Worm (Caenorhabditis elegans) whole organism, early embryonic: ENCODE results near the gene clec-61.
A peak's percentile ranks its signal among the peaks of the same experiment; 100 is the strongest.

Experiments
- B0310.2 ChIP-seq: sonication (generic microtip); optimal IDR thresholded peaks from 2 replicates; lab custom pipeline; 2016; ENCODE audit warnings: mild to moderate bottlenecking, missing genetic modification characterization, missing compliant biosample characterization
- F13C5.2 ChIP-seq: sonication (generic microtip); optimal IDR thresholded peaks from 2 replicates; lab custom pipeline; 2017; ENCODE audit warnings: mild to moderate bottlenecking, missing genetic modification characterization, inconsistent platforms, missing compliant biosample characterization
- aly-1 ChIP-seq: sonication (generic microtip); optimal IDR thresholded peaks from 2 replicates; lab custom pipeline; 2016; ENCODE audit warnings: missing genetic modification characterization, missing compliant biosample characterization
- ama-1 ChIP-seq: fragments of 150-350 bp; optimal IDR thresholded peaks from 2 replicates; lab custom pipeline; 2014
- ceh-13 ChIP-seq: fragments of 200-800 bp; sonication (Bioruptor generic); optimal IDR thresholded peaks from 2 replicates; lab custom pipeline; 2018; ENCODE audit warnings: mild to moderate bottlenecking, missing genetic modification characterization, missing compliant biosample characterization
- ceh-36 ChIP-seq: sonication (generic microtip); optimal IDR thresholded peaks from 2 replicates; lab custom pipeline; 2016; ENCODE audit warnings: missing genetic modification characterization, inconsistent platforms, missing compliant biosample characterization
- ets-7 ChIP-seq: sonication (generic microtip); optimal IDR thresholded peaks from 2 replicates; lab custom pipeline; 2016; ENCODE audit warnings: missing genotype, missing genetic modification characterization, missing compliant biosample characterization
- flt-1 ChIP-seq: fragments of 200-800 bp; sonication (Bioruptor generic); IDR thresholded peaks from 2 replicates; pipeline ENCODE4 v1.3.6; 2022; ENCODE audit warnings: missing genetic modification characterization, missing compliant biosample characterization
- hmbx-1 ChIP-seq: sonication (generic microtip); optimal IDR thresholded peaks from 2 replicates; lab custom pipeline; 2016; ENCODE audit warnings: mild to moderate bottlenecking, missing genetic modification characterization, missing compliant biosample characterization
- hmg-4 ChIP-seq: fragments of 200-800 bp; sonication (Bioruptor generic); optimal IDR thresholded peaks from 2 replicates; lab custom pipeline; 2018; ENCODE audit warnings: mild to moderate bottlenecking, missing genetic modification characterization, missing compliant biosample characterization
- hnd-1 ChIP-seq: sonication (generic microtip); optimal IDR thresholded peaks from 2 replicates; lab custom pipeline; 2016; ENCODE audit warnings: missing genetic modification characterization, missing compliant biosample characterization
- pes-1 ChIP-seq: fragments of 200-800 bp; sonication (Bioruptor generic); IDR thresholded peaks from 2 replicates; pipeline ENCODE4 v1.3.6; 2022; ENCODE audit warnings: missing genetic modification reagents, missing genetic modification characterization, missing compliant biosample characterization
- scrt-1 ChIP-seq: fragments of 200-800 bp; sonication (Bioruptor generic); IDR thresholded peaks from 2 replicates; pipeline ENCODE4 v1.3.6; 2022; ENCODE audit warnings: missing genetic modification characterization, missing compliant biosample characterization
- sea-1 ChIP-seq: fragments of 200-800 bp; sonication (Bioruptor generic); conservative IDR thresholded peaks from 2 replicates; pipeline ENCODE4 v1.3.6; 2022; ENCODE audit warnings: missing genetic modification characterization, missing compliant biosample characterization
- tbx-11 ChIP-seq: fragments of 200-800 bp; sonication (Bioruptor generic); IDR thresholded peaks from 2 replicates; pipeline ENCODE4 v1.3.6; 2022; ENCODE audit warnings: missing genetic modification characterization, missing compliant biosample characterization
- tbx-37 ChIP-seq: fragments of 200-800 bp; sonication (Bioruptor generic); conservative IDR thresholded peaks from 2 replicates; pipeline ENCODE4 v1.3.6; 2022; ENCODE audit warnings: missing genetic modification reagents, missing genetic modification characterization, missing compliant biosample characterization
- tra-4 ChIP-seq: sonication (generic microtip); optimal IDR thresholded peaks from 2 replicates; lab custom pipeline; 2017; ENCODE audit warnings: missing genetic modification characterization, missing compliant biosample characterization

Gene clec-61

DNA sequence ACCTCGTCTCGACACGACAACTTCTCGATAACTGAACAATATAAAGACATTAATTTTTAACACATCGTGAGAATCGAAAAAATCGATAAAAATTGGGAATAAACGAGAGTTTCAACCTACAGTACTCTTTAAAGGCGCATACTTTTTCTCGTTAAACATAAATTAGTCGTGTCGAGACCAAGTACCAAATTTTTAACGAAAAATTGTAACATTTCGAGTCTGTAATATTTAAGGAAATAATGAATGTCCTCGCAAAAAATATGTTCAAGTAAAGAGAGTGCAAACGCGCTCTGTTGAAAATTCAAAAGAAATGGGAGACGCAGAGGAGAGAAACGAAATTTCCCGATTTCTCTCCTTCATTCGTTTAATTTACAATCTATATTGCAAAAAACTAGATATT, 40.0 kb downstream of the clec-61 start:
- TF ChIP-seq hmg-4 (GFP tag; lab: Kevin White, UChicago) (no peak), scrt-1 (GFP tag; lab: Robert Waterston, UW) (no peak), tra-4 (no peak), ceh-36 (no peak)

DNA sequence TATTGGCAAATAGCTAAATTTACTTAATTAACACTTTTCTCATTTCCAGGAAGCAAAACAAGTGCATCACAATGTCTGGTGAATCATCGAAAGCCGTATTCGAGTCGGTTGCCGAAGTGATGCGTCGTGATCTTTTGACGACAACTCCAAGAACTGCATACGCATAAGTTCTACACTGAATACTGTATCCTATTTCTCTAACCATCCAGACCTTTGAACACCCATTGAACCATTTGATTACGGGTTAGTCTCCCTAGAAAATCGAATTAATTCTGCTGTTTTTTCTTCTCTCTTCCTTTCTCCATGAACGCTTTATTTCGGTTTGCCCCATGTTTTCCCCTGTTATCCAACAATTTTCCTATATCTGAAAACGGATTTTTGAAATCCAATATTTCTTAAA, 40.6 kb downstream of the clec-61 start, which contains the start of gene lin-56:
lin-56 (plus strand) TSS at position 301 of the 400 bp plus-strand sequence.
- no peak for TF ChIP-seq ama-1 (lab: Kevin White, UChicago)
- no peak for TF ChIP-seq sea-1 (GFP tag; lab: Robert Waterston, UW)
- TF ChIP-seq tra-4, result no peak
- no peak for TF ChIP-seq tbx-37 (GFP tag; lab: Robert Waterston, UW)
- TF ChIP-seq hmg-4 (GFP tag; lab: Kevin White, UChicago), result no peak
- TF ChIP-seq tbx-11, result no peak
- no peak for TF ChIP-seq ceh-13 (GFP tag; lab: Kevin White, UChicago)
- no peak for TF ChIP-seq ets-7 (tag; lab: Kevin White, UChicago)
- TF ChIP-seq aly-1 (tag; lab: Kevin White, UChicago), result no peak
- TF ChIP-seq hnd-1 (tag; lab: Kevin White, UChicago), result no peak
- TF ChIP-seq B0310.2 (tag; lab: Kevin White, UChicago), result no peak
- TF ChIP-seq pes-1 (GFP tag; lab: Robert Waterston, UW), result no peak
- no peak for TF ChIP-seq hmbx-1

- no peak for TF ChIP-seq ets-7 (tag; lab: Kevin White, UChicago)
- no peak for TF ChIP-seq B0310.2 (tag; lab: Kevin White, UChicago)
- no peak for TF ChIP-seq hnd-1 (tag; lab: Kevin White, UChicago)
- TF ChIP-seq tbx-11, result no peak
- TF ChIP-seq ama-1 (lab: Kevin White, UChicago), result no peak
- no peak for TF ChIP-seq F13C5.2 (tag; lab: Kevin White, UChicago)
- TF ChIP-seq hmbx-1, result no peak
- TF ChIP-seq pes-1 (GFP tag; lab: Robert Waterston, UW), result no peak
- no peak for TF ChIP-seq sea-1 (GFP tag; lab: Robert Waterston, UW)
- TF ChIP-seq aly-1 (tag; lab: Kevin White, UChicago), result no peak
- TF ChIP-seq flt-1 (GFP tag; lab: Robert Waterston, UW), result no peak
- no peak for TF ChIP-seq hmg-4 (GFP tag; lab: Kevin White, UChicago)
Observed at ce11 chrII:10447348-10448316, 42.7 kb downstream of the clec-61 start, which contains the start of gene ZK673.2. Gene ZK673.2, plus strand, starts transcription at chrII:10448266.

ce11 chrII:10446814-10447213, 43.5 kb downstream of the clec-61 start:
- TF ChIP-seq ceh-13 (GFP tag; lab: Kevin White, UChicago), result no peak
- no peak for TF ChIP-seq aly-1 (tag; lab: Kevin White, UChicago)
- no peak for TF ChIP-seq hmg-4 (GFP tag; lab: Kevin White, UChicago)
- TF ChIP-seq flt-1 (GFP tag; lab: Robert Waterston, UW), result no peak
- no peak for TF ChIP-seq tbx-37 (GFP tag; lab: Robert Waterston, UW)
- no peak for TF ChIP-seq ets-7 (tag; lab: Kevin White, UChicago)
- TF ChIP-seq hnd-1 (tag; lab: Kevin White, UChicago), result no peak
- TF ChIP-seq tra-4, result no peak
- no peak for TF ChIP-seq F13C5.2 (tag; lab: Kevin White, UChicago)
- no peak for TF ChIP-seq sea-1 (GFP tag; lab: Robert Waterston, UW)
- no peak for TF ChIP-seq tbx-11
- TF ChIP-seq hmbx-1, result no peak
- no peak for TF ChIP-seq pes-1 (GFP tag; lab: Robert Waterston, UW)
- no peak for TF ChIP-seq ceh-36
- no peak for TF ChIP-seq ama-1 (lab: Kevin White, UChicago)
- TF ChIP-seq scrt-1 (GFP tag; lab: Robert Waterston, UW), result no peak
- no peak for TF ChIP-seq B0310.2 (tag; lab: Kevin White, UChicago)

- TF ChIP-seq ets-7 (tag; lab: Kevin White, UChicago), result no peak
- no peak for TF ChIP-seq hmg-4 (GFP tag; lab: Kevin White, UChicago)
- TF ChIP-seq tbx-37 (GFP tag; lab: Robert Waterston, UW), result no peak
- no peak for TF ChIP-seq ceh-36
- TF ChIP-seq F13C5.2 (tag; lab: Kevin White, UChicago), result no peak
Observed at ce11 chrII:10446300-10446699, 44.0 kb downstream of the clec-61 start.

DNA sequence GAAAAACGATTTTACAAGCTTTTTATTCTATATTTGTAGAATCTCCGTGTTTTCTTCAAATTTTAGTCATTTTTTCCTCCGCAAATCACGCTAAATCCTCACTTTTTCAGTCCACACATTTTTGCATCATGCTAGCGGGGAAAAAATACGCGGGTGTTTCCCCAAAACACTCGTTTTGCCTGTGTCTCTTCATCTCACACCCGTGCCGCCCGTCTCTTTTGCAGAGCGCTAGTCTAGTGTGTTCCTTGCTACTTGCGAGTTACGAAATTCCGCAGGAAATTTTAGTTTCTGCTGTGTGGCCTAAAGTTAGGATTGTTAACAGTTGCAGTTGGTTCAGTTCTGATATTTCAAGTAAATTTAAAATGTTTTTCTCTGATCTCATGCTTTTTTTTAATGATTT, 44.6 kb downstream of the clec-61 start:
- TF ChIP-seq scrt-1 (GFP tag; lab: Robert Waterston, UW), result no peak
- TF ChIP-seq tbx-11, result 0 out of 2 replicates have a peak, but pooled peaks have one; percentile 27
- TF ChIP-seq F13C5.2 (tag; lab: Kevin White, UChicago), result no peak
- TF ChIP-seq ets-7 (tag; lab: Kevin White, UChicago), result no peak
- no peak for TF ChIP-seq B0310.2 (tag; lab: Kevin White, UChicago)
- TF ChIP-seq sea-1 (GFP tag; lab: Robert Waterston, UW), result no peak
- TF ChIP-seq tbx-37 (GFP tag; lab: Robert Waterston, UW), result no peak
- TF ChIP-seq hmg-4 (GFP tag; lab: Kevin White, UChicago), result peak; percentile 11
- TF ChIP-seq hmbx-1, result no peak
- TF ChIP-seq pes-1 (GFP tag; lab: Robert Waterston, UW), result no peak
- no peak for TF ChIP-seq aly-1 (tag; lab: Kevin White, UChicago)
- no peak for TF ChIP-seq hnd-1 (tag; lab: Kevin White, UChicago)
- TF ChIP-seq ceh-13 (GFP tag; lab: Kevin White, UChicago), result no peak
- no peak for TF ChIP-seq ceh-36
- TF ChIP-seq flt-1 (GFP tag; lab: Robert Waterston, UW), result no peak
- no peak for TF ChIP-seq tra-4
